Worm (Caenorhabditis elegans): ENCODE measurements around the gene srj-11.

Gene srj-11

ce11 chrV:3200323-3200722, 40.9 kb upstream of the srj-11 start, which contains the start of gene K08D9.4:
K08D9.4 (minus strand) TSS chrV:3200423.
- TF ChIP-seq mel-28 (tag; optimal IDR thresholded peaks at IDR 0.05; ENCODE audit: borderline replicate concordance) (no peak), Y53F4B.3 (GFP tag; IDR thresholded peaks at IDR 0.05) (no peak), Y67H2A.10 (GFP tag; conservative IDR thresholded peaks at IDR 0.05) (no peak), T07F8.4 (tag; optimal IDR thresholded peaks at IDR 0.05) (no peak), dox-1 (GFP tag; IDR thresholded peaks at IDR 0.05) (no peak), K12H6.12 (tag; optimal IDR thresholded peaks at IDR 0.05) (no peak), ztf-26 (tag; optimal IDR thresholded peaks at IDR 0.05) (no peak), repo-1 (tag; optimal IDR thresholded peaks at IDR 0.05) (no peak)

ce11 chrV:3204433-3204832, 36.8 kb upstream of the srj-11 start:
- no peak for TF ChIP-seq Y67H2A.10 (GFP tag; conservative IDR thresholded peaks at IDR 0.05)
- TF ChIP-seq cebp-2 (GFP tag; IDR thresholded peaks at IDR 0.05) = no peak
- TF ChIP-seq ceh-79 (tag; optimal IDR thresholded peaks at IDR 0.05) = no peak
- TF ChIP-seq him-1 (tag; optimal IDR thresholded peaks at IDR 0.05) = no peak
- TF ChIP-seq egrh-3 (GFP tag; IDR thresholded peaks at IDR 0.05) = no peak
- TF ChIP-seq nhr-90 (tag; optimal IDR thresholded peaks at IDR 0.05) = no peak
- no peak for TF ChIP-seq ztf-6 (GFP tag; IDR thresholded peaks at IDR 0.05)
- peak; percentile 82 for TF ChIP-seq D2030.7 (GFP tag; IDR thresholded peaks at IDR 0.05)
- TF ChIP-seq athp-1 (tag; optimal IDR thresholded peaks at IDR 0.05) = no peak
- no peak for TF ChIP-seq unc-62 (GFP tag; optimal IDR thresholded peaks at IDR 0.05)
- no peak for TF ChIP-seq ccch-3 (GFP tag; optimal IDR thresholded peaks at IDR 0.05)
- TF ChIP-seq B0019.2 (GFP tag; conservative IDR thresholded peaks at IDR 0.05) = no peak
- TF ChIP-seq rec-8 (tag; optimal IDR thresholded peaks at IDR 0.05) = no peak
- TF ChIP-seq ztf-28 (GFP tag; IDR thresholded peaks at IDR 0.05) = no peak
- TF ChIP-seq lin-40 (tag; optimal IDR thresholded peaks at IDR 0.05) = no peak
- TF ChIP-seq ama-1 (optimal IDR thresholded peaks at IDR 0.05) = no peak
- no peak for TF ChIP-seq ama-1 (GFP tag; optimal IDR thresholded peaks at IDR 0.05)
- peak in 1 of 3 experiments; percentile 33 for TF ChIP-seq lin-35 (GFP tag; optimal IDR thresholded peaks at IDR 0.05)
- peak; percentile 26 for TF ChIP-seq tbp1 (GFP tag; optimal IDR thresholded peaks at IDR 0.05)
- TF ChIP-seq ztf-22 (GFP tag; optimal IDR thresholded peaks at IDR 0.05) = no peak
- TF ChIP-seq xnd-1 (tag; optimal IDR thresholded peaks at IDR 0.05) = peak; percentile 98
- TF ChIP-seq sptf-2 (GFP tag; optimal IDR thresholded peaks at IDR 0.05) = no peak
- TF ChIP-seq lin-26 (GFP tag; IDR thresholded peaks at IDR 0.05) = no peak
- peak; percentile 98 for TF ChIP-seq F33H1.4 (GFP tag; IDR thresholded peaks at IDR 0.05)
- no peak for TF ChIP-seq B0261.1 (tag; optimal IDR thresholded peaks at IDR 0.05)
- no peak for TF ChIP-seq hsf-1 (GFP tag; IDR thresholded peaks at IDR 0.05)
- TF ChIP-seq efl-1 (GFP tag; optimal IDR thresholded peaks at IDR 0.05) = peak; percentile 31
- peak; percentile 48; the same call in 1 of the 2 replicates for TF ChIP-seq pbrm-1 (GFP tag; IDR thresholded peaks at IDR 0.05)
- no peak for TF ChIP-seq F23B12.7 (tag; optimal IDR thresholded peaks at IDR 0.05; ENCODE audit: insufficient read depth)
- TF ChIP-seq B0336.3 (GFP tag; IDR thresholded peaks at IDR 0.05) = no peak
- TF ChIP-seq atf-7 (tag; optimal IDR thresholded peaks at IDR 0.05) = no peak
- TF ChIP-seq Y53F4B.3 (GFP tag; IDR thresholded peaks at IDR 0.05) = no peak
- TF ChIP-seq hmg-20 (GFP tag; IDR thresholded peaks at IDR 0.05) = no peak
- no peak for TF ChIP-seq ztf-26 (tag; optimal IDR thresholded peaks at IDR 0.05)
- TF ChIP-seq nhr-27 (tag; optimal IDR thresholded peaks at IDR 0.05) = no peak
- TF ChIP-seq T07F8.4 (tag; optimal IDR thresholded peaks at IDR 0.05) = no peak
- no peak for TF ChIP-seq aptf-3 (GFP tag; IDR thresholded peaks at IDR 0.05)
- TF ChIP-seq lsy-27 (tag; optimal IDR thresholded peaks at IDR 0.05; ENCODE audit: borderline replicate concordance, insufficient read depth) = no peak
- no peak for TF ChIP-seq pha-4 (tag; optimal IDR thresholded peaks at IDR 0.05)
- TF ChIP-seq nhr-80 (tag; optimal IDR thresholded peaks at IDR 0.05) = no peak
- no peak for TF ChIP-seq bed-2 (GFP tag; IDR thresholded peaks at IDR 0.05)
- no peak for TF ChIP-seq let-526 (GFP tag; IDR thresholded peaks at IDR 0.05)
- no peak for TF ChIP-seq C06A6.2 (GFP tag; conservative IDR thresholded peaks at IDR 0.05)
- TF ChIP-seq ekl-4 (GFP tag; IDR thresholded peaks at IDR 0.05) = no peak

Measured in whole organism, young adult.